Fruit fly (Drosophila melanogaster) whole organism, embryonic: ENCODE measurements around the gene CG14079.
A peak's percentile ranks its signal among the peaks of the same experiment; 100 is the strongest.

Source experiments
- CG10959 ChIP-seq: fragments of 200-800 bp; sonication (Bioruptor generic); IDR thresholded peaks from 2 replicates; pipeline ENCODE4 v1.3.6; 2022; ENCODE audit warnings: missing biosample characterization, missing genetic modification characterization
- CG12236 ChIP-seq: fragments of 200-800 bp; sonication (Bioruptor generic); optimal IDR thresholded peaks from 2 replicates; lab custom pipeline; 2016; ENCODE audit warnings: missing biosample characterization, missing genetic modification characterization
- CG13424 ChIP-seq: fragments of 200-800 bp; sonication (Bioruptor generic); optimal IDR thresholded peaks from 2 replicates; lab custom pipeline; 2019; ENCODE audit warnings: missing biosample characterization, mild to moderate bottlenecking, missing genetic modification characterization, moderate library complexity
- CG14965 ChIP-seq: fragments of 200-800 bp; sonication (Bioruptor generic); optimal IDR thresholded peaks from 2 replicates; lab custom pipeline; 2016; ENCODE audit warnings: missing biosample characterization, missing genetic modification characterization, borderline replicate concordance
- CG1529 ChIP-seq: fragments of 200-800 bp; sonication (Bioruptor generic); optimal IDR thresholded peaks from 3 replicates; lab custom pipeline; 2018; ENCODE audit warnings: missing biosample characterization, missing genetic modification characterization
- CG17912 ChIP-seq: fragments of 200-800 bp; sonication (Bioruptor generic); optimal IDR thresholded peaks from 2 replicates; lab custom pipeline; 2018; ENCODE audit warnings: missing biosample characterization, mild to moderate bottlenecking, missing genetic modification characterization
- CG2678 ChIP-seq: fragments of 200-800 bp; sonication (Bioruptor generic); optimal IDR thresholded peaks from 3 replicates; lab custom pipeline; 2019; ENCODE audit warnings: missing biosample characterization, mild to moderate bottlenecking, missing genetic modification characterization, moderate library complexity
- CG2889 ChIP-seq: fragments of 200-800 bp; sonication (Bioruptor generic); IDR thresholded peaks from 3 replicates; pipeline ENCODE4 v1.3.6; 2022; ENCODE audit warnings: missing biosample characterization, missing genetic modification characterization
- CG3163 ChIP-seq: fragments of 200-800 bp; sonication (Bioruptor generic); optimal IDR thresholded peaks from 3 replicates; lab custom pipeline; 2016; ENCODE audit warnings: missing biosample characterization, missing genetic modification characterization
- CG3838 ChIP-seq: fragments of 200-800 bp; sonication (Bioruptor generic); optimal IDR thresholded peaks from 3 replicates; lab custom pipeline; 2016; ENCODE audit warnings: missing biosample characterization, missing genetic modification characterization
- CG4707 ChIP-seq: fragments of 200-800 bp; sonication (Bioruptor generic); optimal IDR thresholded peaks from 2 replicates; lab custom pipeline; 2018; ENCODE audit warnings: missing biosample characterization, mild to moderate bottlenecking, missing genetic modification characterization, moderate library complexity
- CG4820 ChIP-seq: fragments of 200-800 bp; sonication (Bioruptor generic); optimal IDR thresholded peaks from 3 replicates; lab custom pipeline; 2016; ENCODE audit warnings: missing biosample characterization, missing genetic modification characterization
- CG6175 ChIP-seq: fragments of 200-800 bp; sonication (Bioruptor generic); IDR thresholded peaks from 3 replicates; pipeline ENCODE4 v1.3.6; 2022; ENCODE audit warnings: missing biosample characterization, missing genetic modification characterization
- CG6683 ChIP-seq: fragments of 200-800 bp; sonication (Bioruptor generic); optimal IDR thresholded peaks from 2 replicates; lab custom pipeline; 2017; ENCODE audit warnings: missing biosample characterization, mild to moderate bottlenecking, missing genetic modification characterization, missing genetic modification reagents
- CG6813 ChIP-seq: fragments of 200-800 bp; sonication (Bioruptor generic); optimal IDR thresholded peaks from 2 replicates; lab custom pipeline; 2017; ENCODE audit warnings: missing biosample characterization, missing genetic modification characterization, mild to moderate bottlenecking, moderate library complexity, missing genetic modification reagents
- CG7271 ChIP-seq: fragments of 200-800 bp; sonication (Bioruptor generic); optimal IDR thresholded peaks from 2 replicates; lab custom pipeline; 2018; ENCODE audit warnings: missing biosample characterization, mild to moderate bottlenecking, missing genetic modification characterization, moderate library complexity
- CG9437 ChIP-seq: fragments of 200-800 bp; sonication (Bioruptor generic); optimal IDR thresholded peaks from 2 replicates; lab custom pipeline; 2018; ENCODE audit warnings: missing biosample characterization, mild to moderate bottlenecking, missing genetic modification characterization
- D19B ChIP-seq: fragments of 200-800 bp; sonication (Bioruptor generic); optimal IDR thresholded peaks from 2 replicates; lab custom pipeline; 2017; ENCODE audit warnings: missing biosample characterization, mild to moderate bottlenecking, missing genetic modification characterization
- Elba2 ChIP-seq: fragments of 200-800 bp; sonication (Bioruptor generic); optimal IDR thresholded peaks from 3 replicates; lab custom pipeline; 2016; ENCODE audit warnings: missing biosample characterization, missing genetic modification characterization
- HLH54F ChIP-seq: fragments of 200-800 bp; sonication (Bioruptor generic); optimal IDR thresholded peaks from 3 replicates; lab custom pipeline; 2016; ENCODE audit warnings: missing biosample characterization, missing genetic modification characterization
- HLHmδ ChIP-seq: fragments of 200-800 bp; sonication (Bioruptor generic); optimal IDR thresholded peaks from 2 replicates; lab custom pipeline; 2018; ENCODE audit warnings: missing biosample characterization, mild to moderate bottlenecking, missing genetic modification characterization, moderate library complexity
- Hr78 ChIP-seq, 2 experiments: fragments of 200-800 bp in 1 of 2; fragments of >200 bp in 1 of 2; sonication (Bioruptor generic) in 1 of 2; optimal IDR thresholded peaks; 2 replicates each; lab custom pipeline; 2017 to 2019; ENCODE audit warnings: missing biosample characterization in 2 of 2, missing genetic modification characterization in 2 of 2, mild to moderate bottlenecking in 1 of 2, moderate library complexity in 1 of 2
- Kr ChIP-seq: fragments of 200-800 bp; sonication (Bioruptor generic); optimal IDR thresholded peaks from 2 replicates; lab custom pipeline; 2017; ENCODE audit warnings: missing biosample characterization, mild to moderate bottlenecking, missing genetic modification characterization
- MTF-1 ChIP-seq: fragments of 200-800 bp; sonication (Bioruptor generic); optimal IDR thresholded peaks from 2 replicates; lab custom pipeline; 2018; ENCODE audit warnings: missing biosample characterization, mild to moderate bottlenecking, missing genetic modification characterization, borderline replicate concordance
- Myb ChIP-seq: fragments of 200-800 bp; sonication (Bioruptor generic); optimal IDR thresholded peaks from 2 replicates; lab custom pipeline; 2016; ENCODE audit warnings: missing biosample characterization, missing genetic modification characterization
- NC2β ChIP-seq: fragments of 200-800 bp; sonication (Bioruptor generic); optimal IDR thresholded peaks from 2 replicates; lab custom pipeline; 2016; ENCODE audit warnings: missing biosample characterization, missing genetic modification characterization
- NFAT ChIP-seq: fragments of 200-800 bp; sonication (Bioruptor generic); IDR thresholded peaks from 2 replicates; pipeline ENCODE4 v1.3.6; 2022; ENCODE audit warnings: missing biosample characterization, missing genetic modification characterization
- Nf-YB ChIP-seq: fragments of 200-800 bp; sonication (Bioruptor generic); optimal IDR thresholded peaks from 3 replicates; lab custom pipeline; 2019; ENCODE audit warnings: missing biosample characterization, mild to moderate bottlenecking, missing genetic modification characterization, moderate library complexity
- Spps ChIP-seq: fragments of 200-800 bp; sonication (Bioruptor generic); optimal IDR thresholded peaks from 2 replicates; lab custom pipeline; 2018; ENCODE audit warnings: missing biosample characterization, mild to moderate bottlenecking, missing genetic modification characterization
- Sry-β ChIP-seq: fragments of 200-800 bp; sonication (Bioruptor generic); optimal IDR thresholded peaks from 2 replicates; lab custom pipeline; 2018; ENCODE audit warnings: missing biosample characterization, mild to moderate bottlenecking, missing genetic modification characterization, moderate library complexity
- YL-1 ChIP-seq: fragments of 200-800 bp; sonication (Bioruptor generic); optimal IDR thresholded peaks from 3 replicates; lab custom pipeline; 2017; ENCODE audit warnings: missing biosample characterization, mild to moderate bottlenecking, missing genetic modification characterization
- ab ChIP-seq: fragments of 200-800 bp; sonication (Bioruptor generic); optimal IDR thresholded peaks from 2 replicates; lab custom pipeline; 2016; ENCODE audit warnings: missing biosample characterization, missing genetic modification characterization
- al ChIP-seq: fragments of 200-800 bp; sonication (Bioruptor generic); IDR thresholded peaks from 2 replicates; pipeline ENCODE4 v1.3.6; 2022; ENCODE audit warnings: missing biosample characterization, missing genetic modification characterization
- ato ChIP-seq: fragments of 200-800 bp; sonication (Bioruptor generic); IDR thresholded peaks from 2 replicates; pipeline ENCODE4 v1.3.6; 2022; ENCODE audit warnings: missing biosample characterization, missing genetic modification characterization; ENCODE audit not compliant: partially characterized antibody
- bigmax ChIP-seq: fragments of 200-800 bp; sonication (Bioruptor generic); optimal IDR thresholded peaks from 2 replicates; lab custom pipeline; 2018; ENCODE audit warnings: missing biosample characterization, mild to moderate bottlenecking, missing genetic modification characterization
- da ChIP-seq: fragments of 200-800 bp; sonication (Bioruptor generic); optimal IDR thresholded peaks from 2 replicates; lab custom pipeline; 2016; ENCODE audit warnings: missing biosample characterization, missing genetic modification characterization
- ems ChIP-seq: fragments of 200-800 bp; sonication (Bioruptor generic); optimal IDR thresholded peaks from 3 replicates; lab custom pipeline; 2016; ENCODE audit warnings: missing biosample characterization, missing genetic modification characterization
- fd102C ChIP-seq: fragments of 200-800 bp; sonication (Bioruptor generic); optimal IDR thresholded peaks from 2 replicates; lab custom pipeline; 2018; ENCODE audit warnings: missing biosample characterization, mild to moderate bottlenecking, missing genetic modification characterization, moderate library complexity
- grau ChIP-seq: fragments of 200-800 bp; optimal IDR thresholded peaks from 3 replicates; lab custom pipeline; 2019; ENCODE audit warnings: missing biosample characterization, mild to moderate bottlenecking, missing genetic modification characterization, moderate library complexity
- hth ChIP-seq: fragments of >200 bp; optimal IDR thresholded peaks from 2 replicates; lab custom pipeline; 2017; ENCODE audit warnings: inconsistent platforms
- maf-S ChIP-seq: fragments of 200-800 bp; sonication (Bioruptor generic); optimal IDR thresholded peaks from 2 replicates; lab custom pipeline; 2016; ENCODE audit warnings: missing biosample characterization, missing genetic modification characterization
- nerfin-2 ChIP-seq: fragments of 200-800 bp; sonication (Bioruptor generic); IDR thresholded peaks from 2 replicates; pipeline ENCODE4 v1.3.6; 2022; ENCODE audit warnings: missing biosample characterization, missing genetic modification characterization; ENCODE audit not compliant: partially characterized antibody
- pb ChIP-seq: fragments of 200-800 bp; sonication (Bioruptor generic); optimal IDR thresholded peaks from 3 replicates; lab custom pipeline; 2016; ENCODE audit warnings: missing biosample characterization, missing genetic modification characterization
- sc ChIP-seq, 3 experiments: fragments of >200 bp in 2 of 3; fragments of 200-800 bp in 1 of 3; sonication (Bioruptor generic) in 1 of 3; optimal IDR thresholded peaks; 2 replicates in 2 of 3; 3 replicates in 1 of 3; lab custom pipeline; 2017; ENCODE audit warnings: mild to moderate bottlenecking in 1 of 3, missing biosample characterization in 1 of 3, missing genetic modification characterization in 1 of 3, missing genetic modification reagents in 1 of 3
- sens-2 ChIP-seq: fragments of 200-800 bp; sonication (Bioruptor generic); IDR thresholded peaks from 2 replicates; pipeline ENCODE4 v1.3.6; 2022; ENCODE audit warnings: missing biosample characterization, missing genetic modification characterization
- slp2 ChIP-seq: fragments of 200-800 bp; sonication (Bioruptor generic); optimal IDR thresholded peaks from 2 replicates; lab custom pipeline; 2016; ENCODE audit warnings: missing biosample characterization, missing genetic modification characterization
- tin ChIP-seq: fragments of 200-800 bp; sonication (Bioruptor generic); optimal IDR thresholded peaks from 3 replicates; lab custom pipeline; 2016; ENCODE audit warnings: missing biosample characterization, missing genetic modification characterization
- tll ChIP-seq, 2 experiments: fragments of 200-800 bp in 1 of 2; fragments of >200 bp in 1 of 2; sonication (Bioruptor generic) in 1 of 2; optimal IDR thresholded peaks; 2 replicates each; lab custom pipeline; 2017 to 2019; ENCODE audit warnings: missing biosample characterization in 2 of 2, missing genetic modification characterization in 2 of 2, mild to moderate bottlenecking in 1 of 2, moderate library complexity in 1 of 2
- vvl ChIP-seq: fragments of 200-800 bp; sonication (Bioruptor generic); IDR thresholded peaks from 2 replicates; pipeline ENCODE4 v1.3.6; 2022; ENCODE audit warnings: missing biosample characterization, missing genetic modification characterization
- wdn ChIP-seq: fragments of 200-800 bp; sonication (Bioruptor generic); IDR thresholded peaks from 2 replicates; pipeline ENCODE4 v1.3.6; 2022; ENCODE audit warnings: missing biosample characterization, missing genetic modification characterization
- zfh1 ChIP-seq: fragments of 200-800 bp; sonication (Bioruptor generic); IDR thresholded peaks from 3 replicates; pipeline ENCODE4 v1.3.6; 2022; ENCODE audit warnings: missing biosample characterization, missing genetic modification characterization

The CG14079 gene

DNA sequence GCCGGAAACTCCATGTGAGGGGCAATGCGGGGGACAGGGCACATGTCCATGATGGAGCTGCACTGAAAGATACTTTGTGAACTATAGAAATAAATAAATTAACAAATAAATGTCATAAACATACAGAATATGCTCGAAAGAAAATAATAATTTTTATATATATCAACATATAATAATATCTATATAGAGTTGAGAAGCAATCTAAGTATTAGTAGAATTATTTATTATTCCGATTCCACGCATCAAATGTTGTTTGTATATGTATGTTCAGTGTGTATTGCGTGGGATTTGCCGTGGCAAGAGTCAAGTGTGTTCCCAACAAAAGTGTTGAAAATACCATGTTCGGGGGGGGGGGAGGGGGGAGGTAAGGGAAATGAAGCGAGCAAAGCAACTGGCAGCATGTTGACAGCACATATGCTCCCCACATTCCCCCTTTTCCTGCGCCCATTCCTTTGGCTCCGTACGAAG is 40.9 kb upstream of the CG14079 start (continued):
- TF ChIP-seq al (no peak), CG10959 (GFP tag; lab: Robert Waterston, UW) (no peak), pb (GFP tag; lab: Kevin White, UChicago) (no peak), ems (GFP tag; lab: Kevin White, UChicago) (no peak), nerfin-2 (GFP tag; lab: Robert Waterston, UW) (no peak), slp2 (GFP tag; lab: Kevin White, UChicago) (no peak), sc (optimal IDR thresholded peaks at IDR 0.05; lab: Kevin White, UChicago) (no peak), sc (GFP tag; optimal IDR thresholded peaks at IDR 0.05; lab: Kevin White, UChicago) (peak; percentile 1), sens-2 (GFP tag; lab: Robert Waterston, UW) (no peak), tll (GFP tag; optimal IDR thresholded peaks at IDR 0.05; lab: Kevin White, UChicago) (no peak), CG2889 (GFP tag; lab: Robert Waterston, UW) (no peak), bigmax (GFP tag; lab: Kevin White, UChicago) (no peak), ab (GFP tag; lab: Kevin White, UChicago) (no peak), Spps (tag; lab: Kevin White, UChicago) (peak; percentile 17), CG6175 (GFP tag; lab: Robert Waterston, UW) (no peak), CG17912 (GFP tag; lab: Kevin White, UChicago) (no peak), NC2β (GFP tag; lab: Kevin White, UChicago) (no peak), MTF-1 (GFP tag; lab: Kevin White, UChicago) (no peak), tin (GFP tag; lab: Kevin White, UChicago) (no peak), CG4707 (GFP tag; lab: Kevin White, UChicago) (no peak), CG2678 (tag; lab: Kevin White, UChicago) (peak; percentile 45), Elba2 (no peak), CG3163 (GFP tag; lab: Kevin White, UChicago) (no peak), maf-S (GFP tag; lab: Kevin White, UChicago) (no peak), D19B (GFP tag; lab: Kevin White, UChicago) (no peak), CG3838 (GFP tag; lab: Kevin White, UChicago) (no peak), CG7271 (tag; lab: Kevin White, UChicago) (no peak), Sry-β (GFP tag; lab: Kevin White, UChicago) (no peak), HLH54F (no peak), ato (GFP tag; lab: Robert Waterston, UW) (no peak), CG6683 (GFP tag; lab: Kevin White, UChicago) (no peak), CG9437 (GFP tag; lab: Kevin White, UChicago) (peak; percentile 23), CG12236 (no peak), wdn (GFP tag; lab: Robert Waterston, UW) (no peak), Kr (no peak), da (no peak), vvl (no peak), CG1529 (peak; percentile 43), Myb (GFP tag; lab: Kevin White, UChicago) (no peak), hth (lab: Kevin White, UChicago) (no peak), CG6813 (GFP tag; lab: Kevin White, UChicago) (no peak), YL-1 (GFP tag; lab: Kevin White, UChicago) (no peak), grau (tag; lab: Kevin White, UChicago) (peak; percentile 42), CG13424 (tag; lab: Kevin White, UChicago) (peak; percentile 6), NFAT (GFP tag; lab: Robert Waterston, UW) (no peak), Hr78 (GFP tag; optimal IDR thresholded peaks at IDR 0.05; lab: Kevin White, UChicago) (peak in 1 of 2 experiments; percentile 36), Nf-YB (GFP tag; lab: Kevin White, UChicago) (peak; percentile 1), fd102C (GFP tag; lab: Kevin White, UChicago) (no peak), HLHmδ (GFP tag; lab: Kevin White, UChicago) (no peak), CG14965 (GFP tag; lab: Kevin White, UChicago) (no peak), CG4820 (GFP tag; lab: Kevin White, UChicago) (no peak), zfh1 (GFP tag; lab: Robert Waterston, UW) (no peak)
